Worm (Caenorhabditis elegans) whole organism, L4/young adult: ENCODE results near the gene F14D7.9.

Experiments used
- W03F9.2 ChIP-seq: fragments of 150-350 bp; optimal IDR thresholded peaks from 2 replicates; lab custom pipeline; 2014; ENCODE audit warnings: missing biosample characterization, missing genetic modification characterization
- him-1 ChIP-seq: sonication (generic microtip); optimal IDR thresholded peaks from 2 replicates; lab custom pipeline; 2016; ENCODE audit warnings: missing genotype, missing genetic modification reagents, missing genetic modification characterization, missing compliant biosample characterization

ce11 chrV:14317204-14317603, 22.7 kb downstream of the F14D7.9 start:
- TF ChIP-seq him-1 (tag; lab: Kevin White, UChicago), result no peak
- TF ChIP-seq W03F9.2 (tag; lab: Kevin White, UChicago), result no peak
